Fruit fly (Drosophila melanogaster) whole organism, larva: Measurements from ENCODE around the gene CalpB.

ENCODE experiments used
- noc ChIP-seq: fragments of 200-800 bp; sonication (Bioruptor generic); optimal IDR thresholded peaks from 3 replicates; lab custom pipeline; 2019; ENCODE audit warnings: missing biosample characterization, mild to moderate bottlenecking, missing genetic modification characterization, moderate library complexity

The CalpB gene

dm6 chr3L:9856430-9857218, 31.9 kb upstream of the CalpB start:
- no peak for TF ChIP-seq noc (tag; lab: Kevin White, UChicago)

dm6 chr3L:9859624-9860023, 28.9 kb upstream of the CalpB start, which contains the start of gene CG10809:
Gene CG10809, minus strand, starts transcription at chr3L:9859889.
- TF ChIP-seq noc (tag; lab: Kevin White, UChicago): no peak

- no peak for TF ChIP-seq noc (tag; lab: Kevin White, UChicago)
Measured at dm6 chr3L:9863656-9864055, 24.9 kb upstream of the CalpB start.

DNA sequence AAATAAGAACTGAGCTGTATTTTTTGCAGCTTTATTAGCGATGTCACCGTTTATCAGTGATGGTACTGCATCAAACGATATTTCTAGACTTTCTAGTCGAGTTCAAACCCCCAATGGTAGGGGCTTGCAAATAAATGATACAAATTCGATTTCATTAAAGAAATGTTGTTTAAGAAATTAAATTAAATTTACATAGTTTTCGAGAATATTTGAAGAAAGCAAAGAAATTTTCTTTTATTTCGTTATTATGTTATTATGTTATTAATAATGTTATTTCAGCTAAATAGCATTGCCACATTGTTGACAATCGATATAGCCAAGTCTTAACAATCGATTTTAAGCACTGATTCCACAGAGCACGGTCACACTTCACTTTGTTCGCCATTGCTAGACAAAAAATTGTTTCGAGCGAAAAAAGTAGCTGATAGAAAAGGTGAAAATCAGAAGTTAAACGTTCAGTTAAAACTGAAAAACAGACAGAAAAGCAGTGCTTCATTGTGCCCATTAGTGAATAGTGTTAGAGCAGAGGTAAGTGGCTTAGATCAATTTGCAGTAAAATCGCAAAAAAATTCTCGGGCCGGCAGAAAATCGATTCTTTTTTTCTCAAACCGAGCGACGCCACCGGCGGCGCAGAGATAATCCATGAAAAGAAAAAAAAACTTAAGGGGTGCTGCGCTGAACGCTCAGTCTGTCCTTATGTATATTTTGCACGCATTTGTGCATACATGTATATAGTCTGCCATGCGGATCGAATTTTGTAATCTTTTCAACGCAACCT, 24.1 kb upstream of the CalpB start, which contains the start of the genes iPLA2-VIA and Ciz1:
TSS of gene iPLA2-VIA (minus strand) at position 75 of the 778 bp plus-strand sequence.
TSS of gene Ciz1 (plus strand) at position 365 of the 778 bp plus-strand sequence.
- no peak for TF ChIP-seq noc (tag; lab: Kevin White, UChicago)

DNA sequence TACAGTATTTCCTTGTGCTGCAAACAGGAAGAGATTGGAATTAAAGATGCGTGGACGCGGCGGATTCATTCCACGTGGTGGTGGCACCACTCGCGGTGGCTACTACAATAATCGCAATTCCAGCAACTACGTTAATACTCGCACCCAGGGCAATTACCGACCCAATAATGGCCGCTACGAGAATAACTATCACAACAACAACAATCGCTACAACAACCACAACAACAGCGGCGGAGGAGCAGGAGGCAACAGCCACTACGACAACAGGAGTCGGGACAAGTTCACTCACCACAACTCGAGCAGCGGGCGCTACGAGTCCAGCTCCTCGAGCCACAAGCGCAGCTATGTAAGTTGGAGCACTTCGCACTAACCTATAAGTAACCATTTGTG, 23.5 kb upstream of the CalpB start:
- no peak for TF ChIP-seq noc (tag; lab: Kevin White, UChicago)

dm6 chr3L:9872035-9872434, 16.5 kb upstream of the CalpB start:
- TF ChIP-seq noc (tag; lab: Kevin White, UChicago): no peak

DNA sequence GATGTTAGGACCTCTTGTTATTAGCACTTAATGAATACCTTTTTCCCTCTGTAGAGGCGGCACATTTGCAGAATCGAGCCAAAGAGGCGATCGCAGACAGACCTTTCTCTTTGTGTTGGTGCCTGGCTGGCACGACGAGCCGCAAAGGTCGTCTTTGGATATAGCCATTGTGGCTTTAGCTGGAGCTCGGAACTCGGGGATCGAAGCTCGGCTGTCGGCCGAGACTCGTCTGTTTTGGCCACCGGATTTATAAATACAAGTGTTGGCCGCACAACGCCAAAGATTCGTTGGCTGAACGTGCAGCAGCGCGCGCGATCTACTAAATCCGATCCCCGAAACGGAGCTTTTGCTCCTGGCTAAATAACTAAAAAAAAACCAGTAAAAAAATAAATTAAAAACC, 9.9 kb upstream of the CalpB start, which contains the start of gene CG34382:
TSS of gene CG34382 (plus strand) at position 301 of the 400 bp plus-strand sequence.
- TF ChIP-seq noc (tag; lab: Kevin White, UChicago): no peak

DNA sequence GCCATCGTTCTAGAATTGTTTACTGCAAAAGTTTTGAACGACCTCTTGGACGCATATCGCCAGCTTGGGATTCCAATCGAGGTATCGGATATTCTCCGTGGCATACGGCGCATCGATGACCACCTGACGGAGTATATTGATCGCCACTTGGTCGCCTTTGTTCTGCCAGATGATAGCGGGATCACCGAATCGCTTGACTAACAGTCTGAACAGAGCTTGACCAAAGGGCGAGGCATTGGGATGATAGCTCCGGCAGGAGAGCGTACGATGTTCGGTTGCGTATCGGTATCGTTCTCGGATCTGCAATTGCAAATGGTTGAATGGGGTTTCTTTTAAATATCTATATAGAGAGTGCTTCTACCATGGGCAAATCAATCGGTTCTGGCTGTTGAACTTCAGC, 5.4 kb downstream of the CalpB start:
- TF ChIP-seq noc (tag; lab: Kevin White, UChicago): no peak

dm6 chr3L:9894643-9895042, 6.1 kb downstream of the CalpB start, which contains the start of the genes CG6709 and Hez:
Gene CG6709, minus strand, starts transcription at chr3L:9894743.
Gene Hez, minus strand, starts transcription at chr3L:9894743.
- no peak for TF ChIP-seq noc (tag; lab: Kevin White, UChicago)

DNA sequence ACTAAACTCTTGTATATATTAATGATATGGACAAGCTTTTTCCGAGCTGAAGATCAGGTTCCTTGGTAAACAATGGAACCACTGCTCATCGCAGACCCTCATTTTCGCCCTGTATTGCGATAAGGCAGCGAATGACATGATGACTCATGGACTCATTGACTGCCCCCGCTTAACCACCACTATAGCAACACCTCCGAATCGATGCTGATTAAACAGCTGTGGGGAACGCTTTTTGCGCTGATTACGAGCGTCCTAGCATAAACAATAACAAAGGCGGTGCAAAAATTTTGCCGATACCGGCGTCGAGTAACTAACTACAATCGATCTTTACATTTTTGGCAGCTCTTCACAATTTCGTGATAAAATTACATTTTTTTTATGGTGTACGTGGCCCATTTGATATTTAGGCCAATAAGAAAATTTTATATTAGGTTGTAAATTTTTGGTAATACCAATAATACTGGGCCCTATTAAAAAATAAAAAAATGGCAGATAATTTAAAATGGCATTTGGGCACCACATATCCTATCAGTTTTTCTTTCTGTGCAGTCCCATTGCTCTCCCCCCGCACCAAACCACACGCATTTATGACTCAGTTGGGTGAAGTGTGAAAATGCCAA, 8.7 kb downstream of the CalpB start:
- peak; percentile 58 for TF ChIP-seq noc (tag; lab: Kevin White, UChicago)

DNA sequence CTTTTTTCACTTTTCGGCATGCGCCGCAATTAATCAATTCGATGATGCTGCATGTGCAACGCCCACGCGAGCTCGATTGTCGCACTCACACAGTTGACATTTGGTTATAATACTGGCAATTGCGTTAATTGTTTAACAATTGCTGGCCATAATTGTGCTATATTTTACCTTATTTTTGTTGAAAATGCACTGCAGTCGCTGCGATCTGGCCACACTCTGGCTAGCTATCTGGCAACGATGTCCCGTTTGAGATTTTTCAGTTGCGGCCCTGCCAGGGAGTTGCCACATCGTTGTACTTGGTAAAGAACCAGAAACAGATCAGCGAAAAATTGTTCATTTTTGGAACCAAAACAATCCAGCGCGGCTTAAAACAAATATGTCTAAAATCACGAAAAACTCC, 9.8 kb downstream of the CalpB start, which contains the start of the genes CG6707 and CG46387:
TSS of gene CG6707 (minus strand) at position 221 of the 400 bp plus-strand sequence.
TSS of gene CG46387 (plus strand) at position 272 of the 400 bp plus-strand sequence.
- TF ChIP-seq noc (tag; lab: Kevin White, UChicago): no peak

dm6 chr3L:9899046-9899659, 10.6 kb downstream of the CalpB start, which contains the start of gene nudE:
Gene nudE, plus strand, starts transcription at chr3L:9899241.
- peak; percentile 11 for TF ChIP-seq noc (tag; lab: Kevin White, UChicago)

DNA sequence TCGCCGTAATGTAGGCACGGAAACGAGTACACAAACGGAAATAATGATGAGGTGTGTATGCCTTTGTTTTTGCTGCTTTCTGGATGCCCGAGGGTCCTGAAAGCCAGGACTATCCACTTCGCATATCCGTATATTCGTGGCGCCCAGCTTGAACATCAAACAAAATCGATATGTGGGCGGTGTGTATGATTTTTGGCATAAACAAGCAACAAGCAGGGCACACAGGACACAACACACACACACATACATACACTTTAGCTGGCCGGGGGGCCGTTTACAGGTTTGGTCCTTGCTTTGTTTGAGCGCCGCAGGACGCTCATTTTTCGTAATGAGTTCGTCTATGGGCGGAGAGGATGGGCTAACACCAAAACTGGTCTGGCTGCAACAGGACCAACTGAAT, 16.4 kb downstream of the CalpB start:
- no peak for TF ChIP-seq noc (tag; lab: Kevin White, UChicago)

dm6 chr3L:9907719-9908170, 19.2 kb downstream of the CalpB start, which contains the start of gene bma:
Gene bma, plus strand, starts transcription at chr3L:9908120.
- no peak for TF ChIP-seq noc (tag; lab: Kevin White, UChicago)

- no peak for TF ChIP-seq noc (tag; lab: Kevin White, UChicago)
Measured at dm6 chr3L:9927169-9927568, 38.6 kb downstream of the CalpB start.
